Fruit fly (Drosophila melanogaster): ENCODE results near the gene prt.

prt gene

DNA sequence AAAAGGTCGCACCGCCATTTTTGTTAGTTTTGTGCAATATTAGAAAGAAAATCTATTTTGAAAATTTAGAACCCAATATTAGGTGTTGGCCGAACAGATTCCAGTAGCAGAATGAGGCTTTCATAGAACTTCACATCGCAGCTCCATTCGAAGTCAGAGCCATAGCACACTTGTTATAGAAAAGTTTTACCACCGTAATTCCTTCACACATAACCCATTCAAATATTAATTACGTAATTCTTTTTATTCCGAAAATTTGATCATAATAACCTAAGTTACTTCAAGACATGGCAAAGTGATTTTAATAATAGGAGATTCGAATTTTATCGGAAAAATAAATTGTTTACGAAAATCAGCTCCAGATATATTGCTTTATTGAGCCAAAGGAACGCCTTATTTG lies 2.7 kb downstream of the prt start, which contains the start of gene CG10252:
CG10252 (minus strand) TSS at position 101 of the 400 bp plus-strand sequence.
- TF ChIP-seq usp (GFP tag; optimal IDR thresholded peaks at IDR 0.05): no peak

DNA sequence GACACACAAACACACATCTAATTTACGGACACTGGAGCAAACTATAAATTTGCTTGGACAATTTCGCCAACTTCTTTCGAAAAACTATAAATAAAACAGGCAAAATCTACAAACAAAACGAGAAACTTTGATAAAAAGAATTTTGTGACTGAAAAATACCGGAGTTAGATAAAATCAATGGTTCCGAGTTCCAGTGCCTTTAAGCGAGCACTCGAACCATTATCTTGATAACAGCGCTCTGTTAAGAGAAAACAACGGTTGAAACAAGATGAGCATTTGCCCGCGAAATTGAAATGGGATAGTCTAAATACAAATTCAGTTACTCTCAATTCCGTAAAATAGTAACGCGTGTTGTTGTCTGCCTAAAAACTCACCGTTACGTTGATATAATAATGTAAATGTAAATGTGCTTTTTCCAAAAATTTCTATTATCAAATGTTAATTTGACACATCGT lies 4.2 kb downstream of the prt start, which contains the start of gene CG10254:
CG10254 (minus strand) TSS at position 405 of the 455 bp plus-strand sequence.
- TF ChIP-seq ey (GFP tag; optimal IDR thresholded peaks at IDR 0.05) (no peak), woc (GFP tag; optimal IDR thresholded peaks at IDR 0.05) (no peak), sv (GFP tag; optimal IDR thresholded peaks at IDR 0.05) (no peak), rgr (GFP tag; optimal IDR thresholded peaks at IDR 0.05) (no peak)

DNA sequence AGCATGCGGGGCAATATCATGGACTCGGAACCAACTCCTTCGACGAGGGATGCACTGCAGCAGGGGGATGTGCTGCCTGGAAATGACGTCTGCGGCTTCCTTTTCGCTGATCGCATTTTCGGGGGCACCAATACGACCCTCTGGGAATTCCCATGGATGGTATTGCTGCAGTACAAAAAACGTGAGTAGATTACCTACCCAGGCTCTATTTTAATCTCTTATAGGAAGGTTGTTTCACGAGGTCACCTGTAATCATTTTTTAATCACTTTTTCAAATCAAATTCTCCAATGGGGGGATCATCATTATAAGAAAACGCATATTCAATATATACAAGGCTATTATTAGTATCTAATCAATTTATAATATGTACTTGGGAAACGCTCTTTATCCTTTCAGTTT lies 11.9 kb downstream of the prt start:
- TF ChIP-seq HLH106 (tag; optimal IDR thresholded peaks at IDR 0.05): no peak
- TF ChIP-seq dsf (GFP tag; optimal IDR thresholded peaks at IDR 0.05; ENCODE audit: borderline replicate concordance): no peak
- TF ChIP-seq CG9705 (GFP tag; optimal IDR thresholded peaks at IDR 0.05): no peak
- no peak for TF ChIP-seq Rel (GFP tag; optimal IDR thresholded peaks at IDR 0.05)
- TF ChIP-seq Rel (tag; optimal IDR thresholded peaks at IDR 0.05): peak; percentile 86

DNA sequence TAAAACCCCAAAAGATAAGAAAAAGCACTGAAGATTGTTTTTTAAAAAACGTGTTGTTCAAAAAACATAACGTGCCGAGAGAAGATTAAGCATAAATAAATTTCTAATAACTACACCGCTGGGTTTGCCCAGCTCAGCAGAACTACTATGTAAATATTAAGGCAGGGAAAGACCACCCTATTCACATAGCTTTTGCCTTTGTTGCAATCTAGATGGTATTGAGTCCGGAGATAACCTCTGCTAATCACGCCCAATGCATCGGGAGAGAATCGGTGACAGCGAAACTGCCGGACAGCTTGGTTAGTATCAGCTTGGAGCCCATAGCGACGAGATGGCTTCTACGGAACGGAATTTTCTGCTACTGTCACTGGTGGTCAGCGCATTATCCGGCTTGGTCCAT lies 12.9 kb downstream of the prt start, which contains the start of gene SPE:
SPE (plus strand) TSS at position 301 of the 400 bp plus-strand sequence.
- TF ChIP-seq tai (GFP tag; optimal IDR thresholded peaks at IDR 0.05) (no peak), Jra (GFP tag; optimal IDR thresholded peaks at IDR 0.05) (no peak), Rel (GFP tag; optimal IDR thresholded peaks at IDR 0.05) (no peak), Rel (tag; optimal IDR thresholded peaks at IDR 0.05) (peak; percentile 68), Mio (GFP tag; optimal IDR thresholded peaks at IDR 0.05) (no peak), Dfd (GFP tag; optimal IDR thresholded peaks at IDR 0.05) (no peak), GATAd (GFP tag; optimal IDR thresholded peaks at IDR 0.05) (no peak), lola (GFP tag; optimal IDR thresholded peaks at IDR 0.05) (no peak), CG9705 (GFP tag; optimal IDR thresholded peaks at IDR 0.05) (no peak)

DNA sequence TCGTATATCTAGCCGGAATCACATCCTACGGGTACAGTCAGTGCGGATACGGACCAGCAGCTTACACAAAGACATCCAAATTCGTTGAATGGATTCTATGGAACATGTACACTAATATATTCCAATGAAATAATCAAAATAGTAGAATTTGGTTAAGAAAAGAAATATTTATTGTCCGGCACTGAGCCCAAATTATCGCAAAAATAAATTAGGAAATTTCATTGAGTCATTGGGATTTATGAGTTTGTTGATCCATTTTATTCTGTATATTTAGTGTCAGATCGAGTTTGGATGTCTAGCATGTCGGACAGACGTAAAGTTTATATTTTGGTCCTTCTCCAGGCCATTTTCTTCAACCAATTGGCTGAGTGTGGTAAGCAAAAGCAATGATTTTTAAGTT lies 15.1 kb downstream of the prt start, which contains the start of gene CG18754:
CG18754 (plus strand) TSS at position 301 of the 400 bp plus-strand sequence.
- no peak for TF ChIP-seq Sp1 (GFP tag; optimal IDR thresholded peaks at IDR 0.05)
- no peak for TF ChIP-seq jim (GFP tag; optimal IDR thresholded peaks at IDR 0.05)
- no peak for TF ChIP-seq brk (GFP tag; optimal IDR thresholded peaks at IDR 0.05)
- TF ChIP-seq HLH106 (tag; optimal IDR thresholded peaks at IDR 0.05): no peak
- TF ChIP-seq CrebA (GFP tag; optimal IDR thresholded peaks at IDR 0.05; ENCODE audit: borderline replicate concordance): no peak
- TF ChIP-seq Hnf4 (GFP tag; optimal IDR thresholded peaks at IDR 0.05): no peak
- TF ChIP-seq h (GFP tag; optimal IDR thresholded peaks at IDR 0.05): no peak
- no peak for TF ChIP-seq Dif (GFP tag; optimal IDR thresholded peaks at IDR 0.05; ENCODE audit: partially characterized antibody)
- no peak for TF ChIP-seq foxo (GFP tag; optimal IDR thresholded peaks at IDR 0.05)
- no peak for TF ChIP-seq Myc (optimal IDR thresholded peaks at IDR 0.05)
- no peak for TF ChIP-seq CG9705 (GFP tag; optimal IDR thresholded peaks at IDR 0.05)
- TF ChIP-seq Dfd (GFP tag; optimal IDR thresholded peaks at IDR 0.05): no peak
- no peak for TF ChIP-seq sage (GFP tag; optimal IDR thresholded peaks at IDR 0.05)
- no peak for TF ChIP-seq Hr78 (GFP tag; optimal IDR thresholded peaks at IDR 0.05)

DNA sequence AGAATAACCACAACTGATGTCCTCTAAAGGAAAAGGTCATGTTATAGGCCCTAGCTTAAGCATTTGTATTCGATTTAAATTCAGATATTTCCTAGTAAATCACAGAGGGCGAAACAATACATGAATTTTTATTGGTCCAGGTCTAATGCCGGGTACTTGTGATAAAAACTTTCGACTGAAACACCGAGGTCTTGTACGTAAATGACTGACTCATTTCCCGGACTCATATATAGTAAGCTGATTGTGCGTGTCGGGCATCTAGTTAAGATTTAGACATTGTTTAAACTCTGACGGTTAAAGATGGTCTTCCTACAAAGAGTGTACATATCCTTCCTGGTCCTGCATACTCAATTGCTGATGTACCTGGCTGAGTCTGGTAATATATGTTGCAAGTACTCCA lies 16.6 kb downstream of the prt start, which contains the start of gene CG16710:
CG16710 (plus strand) TSS at position 301 of the 400 bp plus-strand sequence.
- TF ChIP-seq lola (GFP tag; optimal IDR thresholded peaks at IDR 0.05): no peak
- TF ChIP-seq Hr83 (GFP tag; optimal IDR thresholded peaks at IDR 0.05; ENCODE audit: poor library complexity, severe bottlenecking): no peak

DNA sequence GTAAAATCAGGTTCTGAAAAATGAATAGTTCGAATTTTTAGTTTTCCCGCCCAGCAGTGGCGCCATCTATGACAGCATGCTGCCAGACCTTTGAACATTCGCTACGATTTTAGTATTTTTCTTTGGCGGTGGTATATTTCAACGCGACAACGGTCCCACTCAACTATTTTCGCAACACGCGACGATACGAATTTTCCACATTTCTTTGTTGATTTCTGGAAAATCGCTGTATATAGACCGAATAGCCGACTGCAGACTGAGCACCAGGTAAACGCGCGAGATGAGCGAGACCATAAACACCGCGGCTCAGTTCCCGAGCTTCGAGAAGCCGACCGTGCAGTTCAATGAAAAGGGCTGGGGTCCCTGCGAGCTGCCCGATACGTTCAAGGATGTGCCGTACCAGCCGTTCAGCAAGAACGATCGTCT lies 18.9 kb downstream of the prt start, which contains the start of gene eIF3d1:
eIF3d1 (plus strand) TSS at position 129 of the 426 bp plus-strand sequence.
- TF ChIP-seq Vsx2 (GFP tag; optimal IDR thresholded peaks at IDR 0.05; ENCODE audit: partially characterized antibody) (no peak), GATAd (GFP tag; optimal IDR thresholded peaks at IDR 0.05) (no peak), Myc (optimal IDR thresholded peaks at IDR 0.05) (peak; percentile 11), sage (GFP tag; optimal IDR thresholded peaks at IDR 0.05) (no peak), dmrt93B (GFP tag; optimal IDR thresholded peaks at IDR 0.05) (no peak), CG32264 (GFP tag; optimal IDR thresholded peaks at IDR 0.05) (no peak), OdsH (GFP tag; optimal IDR thresholded peaks at IDR 0.05) (no peak), N (GFP tag; optimal IDR thresholded peaks at IDR 0.05) (no peak), lola (GFP tag; optimal IDR thresholded peaks at IDR 0.05) (no peak), Hr78 (GFP tag; optimal IDR thresholded peaks at IDR 0.05) (no peak), tai (GFP tag; optimal IDR thresholded peaks at IDR 0.05) (no peak), brk (GFP tag; optimal IDR thresholded peaks at IDR 0.05) (no peak), dsf (GFP tag; optimal IDR thresholded peaks at IDR 0.05; ENCODE audit: borderline replicate concordance) (no peak), Abd-B (GFP tag; optimal IDR thresholded peaks at IDR 0.05) (no peak), Dif (GFP tag; optimal IDR thresholded peaks at IDR 0.05; ENCODE audit: partially characterized antibody) (peak; percentile 32), Hr83 (GFP tag; optimal IDR thresholded peaks at IDR 0.05; ENCODE audit: poor library complexity, severe bottlenecking) (no peak), dl (GFP tag; optimal IDR thresholded peaks at IDR 0.05; ENCODE audit: insufficient read depth in 1 of 2, partially characterized antibody in 2 of 2) (peak in 1 of 2 experiments; percentile 1), Hnf4 (GFP tag; optimal IDR thresholded peaks at IDR 0.05) (no peak), psq (GFP tag; optimal IDR thresholded peaks at IDR 0.05) (no peak), sv (GFP tag; optimal IDR thresholded peaks at IDR 0.05) (no peak), pan (optimal IDR thresholded peaks at IDR 0.05) (no peak)
